Fruit fly (Drosophila melanogaster): Measurements from ENCODE around the gene CG44088.
A peak's percentile ranks its signal among the peaks of the same experiment; 100 is the strongest.

Gene CG44088

dm6 chr3R:4731828-4732657, 42.8 kb downstream of the CG44088 start, which contains the start of gene Nep2 (continued):
- TF ChIP-seq dac (GFP tag; optimal IDR thresholded peaks at IDR 0.05) (peak; percentile 29), Smox (GFP tag; optimal IDR thresholded peaks at IDR 0.05) (peak; percentile 64), CG4318 (GFP tag; optimal IDR thresholded peaks at IDR 0.05) (peak; percentile 58), Sox102F (GFP tag; optimal IDR thresholded peaks at IDR 0.05) (peak; percentile 38), CG8119 (GFP tag; IDR thresholded peaks at IDR 0.05) (peak; percentile 34; the same call in 1 of the 3 replicates), fd85E (GFP tag; optimal IDR thresholded peaks at IDR 0.05) (no peak), Ets21C (GFP tag; optimal IDR thresholded peaks at IDR 0.05) (no peak), vri (GFP tag; optimal IDR thresholded peaks at IDR 0.05) (no peak), Hr38 (GFP tag; optimal IDR thresholded peaks at IDR 0.05) (no peak), CG6276 (GFP tag; optimal IDR thresholded peaks at IDR 0.05) (peak; percentile 77), spab (GFP tag; optimal IDR thresholded peaks at IDR 0.05) (peak; percentile 54), CG3032 (tag; optimal IDR thresholded peaks at IDR 0.05) (peak; percentile 42), Sox15 (GFP tag; optimal IDR thresholded peaks at IDR 0.05) (peak; percentile 29), Ets96B (tag; optimal IDR thresholded peaks at IDR 0.05) (peak; percentile 15), Lpt (GFP tag; optimal IDR thresholded peaks at IDR 0.05) (no peak), Eip93F (GFP tag; optimal IDR thresholded peaks at IDR 0.05) (no peak), CG6792 (GFP tag; optimal IDR thresholded peaks at IDR 0.05) (peak; percentile 43), CG6808 (GFP tag; optimal IDR thresholded peaks at IDR 0.05) (peak; percentile 75), pdm3 (GFP tag; optimal IDR thresholded peaks at IDR 0.05) (peak; percentile 69), CG8319 (GFP tag; optimal IDR thresholded peaks at IDR 0.05) (peak; percentile 31), CG11294 (GFP tag; IDR thresholded peaks at IDR 0.05) (no peak)

DNA sequence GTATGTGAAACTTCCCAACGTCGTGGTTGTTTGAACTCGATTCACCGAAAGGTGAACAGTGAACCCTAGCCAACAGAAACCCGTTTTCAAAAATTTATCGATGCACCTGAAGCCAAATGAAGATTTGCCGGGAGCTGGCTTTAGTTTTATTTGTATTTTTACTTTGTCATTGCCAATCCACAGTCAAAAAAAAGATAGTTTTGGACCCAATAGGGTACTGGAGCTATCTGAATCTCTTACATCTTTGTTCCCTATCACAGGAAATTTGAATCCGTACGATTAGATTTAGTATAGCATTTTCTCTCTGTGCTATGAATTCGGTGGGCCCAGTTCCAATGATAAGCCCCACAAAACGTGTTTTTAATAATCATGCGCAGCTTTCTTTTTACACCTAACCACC, 43.8 kb downstream of the CG44088 start:
- TF ChIP-seq Eip78C (GFP tag) (peak; percentile 73), vri (GFP tag; optimal IDR thresholded peaks at IDR 0.05) (no peak), Hr4 (GFP tag; optimal IDR thresholded peaks at IDR 0.05) (peak; percentile 55), Lpt (GFP tag; optimal IDR thresholded peaks at IDR 0.05) (peak; percentile 25), CG32006 (GFP tag; optimal IDR thresholded peaks at IDR 0.05) (peak; percentile 58), CG3032 (tag; optimal IDR thresholded peaks at IDR 0.05) (no peak), CG15336 (GFP tag; IDR thresholded peaks at IDR 0.05) (0 out of 2 replicates have a peak, but pooled peaks have one; percentile 27), dsx (GFP tag; optimal IDR thresholded peaks at IDR 0.05; ENCODE audit: poor library complexity, severe bottlenecking) (no peak), CG6276 (GFP tag; optimal IDR thresholded peaks at IDR 0.05) (peak; percentile 25), topi (GFP tag; optimal IDR thresholded peaks at IDR 0.05) (no peak), dac (GFP tag; optimal IDR thresholded peaks at IDR 0.05) (peak; percentile 19), achi (GFP tag; optimal IDR thresholded peaks at IDR 0.05) (peak; percentile 2), CG8119 (GFP tag; IDR thresholded peaks at IDR 0.05) (peak; percentile 45; the same call in 2 of the 3 replicates)

DNA sequence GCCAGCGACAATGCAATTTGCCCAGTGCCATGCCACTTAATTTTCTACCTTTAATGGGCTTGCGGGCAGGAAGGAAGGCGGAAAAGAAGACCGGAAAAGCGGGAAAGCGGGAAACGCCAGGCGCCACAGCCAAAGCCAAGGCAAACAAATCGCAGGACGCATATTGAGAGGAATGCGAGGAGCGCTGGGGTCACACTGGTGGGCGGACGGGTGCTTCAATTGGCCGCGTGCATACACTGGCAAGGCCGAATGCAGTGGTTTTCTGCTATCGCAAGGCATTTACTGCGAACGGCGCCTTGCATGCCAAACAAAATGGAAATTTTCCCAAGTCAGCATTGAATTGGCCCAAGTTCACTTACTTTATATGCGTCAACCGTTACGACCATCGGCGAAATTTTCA, 46.4 kb downstream of the CG44088 start:
- TF ChIP-seq OdsH (GFP tag; optimal IDR thresholded peaks at IDR 0.05) (no peak), svp (GFP tag) (peak; percentile 27)

dm6 chr3R:4726796-4727195, 48.1 kb downstream of the CG44088 start:
- TF ChIP-seq achi (GFP tag; optimal IDR thresholded peaks at IDR 0.05) (no peak), lz (GFP tag; optimal IDR thresholded peaks at IDR 0.05) (no peak), CG3032 (tag; optimal IDR thresholded peaks at IDR 0.05) (no peak), Eip78C (GFP tag) (peak; percentile 74), CG9139 (GFP tag; optimal IDR thresholded peaks at IDR 0.05) (no peak), topi (GFP tag; optimal IDR thresholded peaks at IDR 0.05) (peak; percentile 32), acj6 (GFP tag; optimal IDR thresholded peaks at IDR 0.05) (peak; percentile 11), Hr4 (GFP tag; optimal IDR thresholded peaks at IDR 0.05) (peak; percentile 26), esn (GFP tag; optimal IDR thresholded peaks at IDR 0.05) (peak; percentile 20), Hr39 (GFP tag; optimal IDR thresholded peaks at IDR 0.05) (no peak), CG6808 (GFP tag; optimal IDR thresholded peaks at IDR 0.05) (no peak), svp (GFP tag) (peak; percentile 36), pdm3 (GFP tag; optimal IDR thresholded peaks at IDR 0.05) (peak; percentile 22)
